Worm (Caenorhabditis elegans): Measurements from ENCODE around the gene orc-1.

- TF ChIP-seq ama-1 (optimal IDR thresholded peaks at IDR 0.05) (no peak), flt-1 (GFP tag; IDR thresholded peaks at IDR 0.05) (no peak), tbx-37 (GFP tag; conservative IDR thresholded peaks at IDR 0.05) (no peak), aly-1 (tag; optimal IDR thresholded peaks at IDR 0.05) (no peak), tbx-11 (GFP tag; IDR thresholded peaks at IDR 0.05) (no peak), pes-1 (GFP tag; IDR thresholded peaks at IDR 0.05) (no peak), sea-1 (GFP tag; conservative IDR thresholded peaks at IDR 0.05) (no peak), hmbx-1 (tag; optimal IDR thresholded peaks at IDR 0.05) (no peak), hmg-4 (GFP tag; optimal IDR thresholded peaks at IDR 0.05) (no peak), ceh-13 (GFP tag; optimal IDR thresholded peaks at IDR 0.05) (no peak)
Observed at ce11 chrIII:10658394-10658793, 15.5 kb downstream of the orc-1 start.
